Fruit fly (Drosophila melanogaster) whole organism, wandering third instar larva: Measurements from ENCODE around the gene Vps26.

Source experiments
- Abd-B ChIP-seq: fragments of >200 bp; optimal IDR thresholded peaks from 2 replicates; lab custom pipeline; 2017; ENCODE audit warnings: missing biosample characterization, missing genetic modification characterization
- CG32264 ChIP-seq: fragments of 200-800 bp; sonication (Bioruptor generic); optimal IDR thresholded peaks from 2 replicates; lab custom pipeline; 2016; ENCODE audit warnings: missing biosample characterization, missing genetic modification characterization
- CG9705 ChIP-seq: fragments of 200-800 bp; sonication (Bioruptor generic); optimal IDR thresholded peaks from 2 replicates; lab custom pipeline; 2018; ENCODE audit warnings: missing biosample characterization, mild to moderate bottlenecking, missing genetic modification characterization
- CrebA ChIP-seq: fragments of 200-800 bp; sonication (Bioruptor generic); optimal IDR thresholded peaks from 2 replicates; lab custom pipeline; 2016; ENCODE audit warnings: missing biosample characterization, mild to moderate bottlenecking, missing genetic modification characterization, borderline replicate concordance
- Dfd ChIP-seq: fragments of >200 bp; optimal IDR thresholded peaks from 2 replicates; lab custom pipeline; 2017; ENCODE audit warnings: missing biosample characterization, missing genetic modification characterization
- Dif ChIP-seq: fragments of 200-275, 200-300 bp; sonication (Bioruptor generic); optimal IDR thresholded peaks from 2 replicates; lab custom pipeline; 2018; ENCODE audit warnings: missing biosample characterization, missing genetic modification characterization; ENCODE audit not compliant: partially characterized antibody
- GATAd ChIP-seq: sonication (Bioruptor generic); optimal IDR thresholded peaks from 2 replicates; lab custom pipeline; 2016; ENCODE audit warnings: missing biosample characterization, missing genetic modification characterization
- HLH106 ChIP-seq: fragments of 200-800 bp; optimal IDR thresholded peaks from 3 replicates; lab custom pipeline; 2019; ENCODE audit warnings: missing biosample characterization, mild to moderate bottlenecking, missing genetic modification characterization, moderate library complexity
- Hnf4 ChIP-seq: fragments of 200-800 bp; sonication (Bioruptor generic); optimal IDR thresholded peaks from 2 replicates; lab custom pipeline; 2016; ENCODE audit warnings: missing biosample characterization, mild to moderate bottlenecking, missing genetic modification characterization
- Hr78 ChIP-seq: fragments of >200 bp; optimal IDR thresholded peaks from 2 replicates; lab custom pipeline; 2017; ENCODE audit warnings: missing biosample characterization, missing genetic modification characterization
- Hr83 ChIP-seq: fragments of 200-300 bp; sonication (Bioruptor generic); optimal IDR thresholded peaks from 2 replicates; lab custom pipeline; 2016; ENCODE audit warnings: missing biosample characterization, mild to moderate bottlenecking, missing genetic modification characterization, moderate library complexity; ENCODE audit not compliant: poor library complexity, severe bottlenecking
- Jra ChIP-seq: sonication (Bioruptor generic); optimal IDR thresholded peaks from 2 replicates; lab custom pipeline; 2016; ENCODE audit warnings: missing biosample characterization, missing genetic modification characterization
- Mio ChIP-seq: sonication (Bioruptor generic); optimal IDR thresholded peaks from 2 replicates; lab custom pipeline; 2016; ENCODE audit warnings: missing biosample characterization, missing genetic modification characterization
- Myc ChIP-seq: fragments of >200 bp; optimal IDR thresholded peaks from 2 replicates; lab custom pipeline; 2017
- N ChIP-seq: fragments of >200 bp; optimal IDR thresholded peaks from 2 replicates; lab custom pipeline; 2018; ENCODE audit warnings: missing biosample characterization, missing external identifiers, missing genetic modification characterization
- OdsH ChIP-seq: fragments of 200-800 bp; sonication (Bioruptor generic); optimal IDR thresholded peaks from 2 replicates; lab custom pipeline; 2016; ENCODE audit warnings: missing biosample characterization, mild to moderate bottlenecking, missing genetic modification characterization
- Rel ChIP-seq, 2 experiments: fragments of 200-800 bp; sonication (Bioruptor generic) in 1 of 2; optimal IDR thresholded peaks; 2 replicates in 1 of 2; 3 replicates in 1 of 2; lab custom pipeline; 2016 to 2019; ENCODE audit warnings: mild to moderate bottlenecking in 2 of 2, missing biosample characterization in 2 of 2, missing genetic modification characterization in 2 of 2, moderate library complexity in 1 of 2
- Sp1 ChIP-seq: fragments of 200-800 bp; sonication (Bioruptor generic); optimal IDR thresholded peaks from 3 replicates; lab custom pipeline; 2019; ENCODE audit warnings: missing biosample characterization, mild to moderate bottlenecking, missing genetic modification characterization, moderate library complexity
- Vsx2 ChIP-seq: fragments of 200-300, 225-300 bp; sonication (Bioruptor generic); optimal IDR thresholded peaks from 2 replicates; lab custom pipeline; 2018; ENCODE audit warnings: missing biosample characterization, missing genetic modification characterization; ENCODE audit not compliant: partially characterized antibody
- br ChIP-seq: fragments of 200-800 bp; sonication (Bioruptor generic); optimal IDR thresholded peaks from 2 replicates; lab custom pipeline; 2016; ENCODE audit warnings: missing biosample characterization, missing genetic modification characterization
- brk ChIP-seq: fragments of 200-800 bp; sonication (Bioruptor generic); optimal IDR thresholded peaks from 2 replicates; lab custom pipeline; 2016; ENCODE audit warnings: missing biosample characterization, mild to moderate bottlenecking, missing genetic modification characterization
- dl ChIP-seq, 2 experiments: fragments of 175-275, 200-275 bp in 1 of 2; fragments of 200-275 bp in 1 of 2; sonication (Bioruptor generic); optimal IDR thresholded peaks; lab custom pipeline; 2018; ENCODE audit warnings: mild to moderate bottlenecking in 2 of 2, missing biosample characterization in 2 of 2, missing genetic modification characterization in 2 of 2, moderate library complexity in 2 of 2; ENCODE audit not compliant: partially characterized antibody in 2 of 2, insufficient read depth in 1 of 2
- dmrt93B ChIP-seq: fragments of 200-800 bp; sonication (Bioruptor generic); optimal IDR thresholded peaks from 2 replicates; lab custom pipeline; 2018; ENCODE audit warnings: missing biosample characterization, mild to moderate bottlenecking, missing genetic modification characterization
- dsf ChIP-seq: sonication (Bioruptor generic); optimal IDR thresholded peaks from 2 replicates; lab custom pipeline; 2016; ENCODE audit warnings: missing biosample characterization, missing genetic modification characterization, borderline replicate concordance
- ey ChIP-seq: fragments of 200-800 bp; sonication (Bioruptor generic); optimal IDR thresholded peaks from 2 replicates; lab custom pipeline; 2016; ENCODE audit warnings: missing biosample characterization, missing genetic modification characterization
- foxo ChIP-seq, 2 experiments: fragments of 200-800 bp; sonication (Bioruptor generic); optimal IDR thresholded peaks; 2 replicates in 1 of 2; 3 replicates in 1 of 2; lab custom pipeline; 2016 to 2017; ENCODE audit warnings: missing biosample characterization in 2 of 2, missing genetic modification characterization in 2 of 2
- fru ChIP-seq: fragments of 200-800 bp; sonication (Bioruptor generic); optimal IDR thresholded peaks from 3 replicates; lab custom pipeline; 2016; ENCODE audit warnings: missing biosample characterization, mild to moderate bottlenecking, missing genetic modification characterization
- h ChIP-seq: fragments of 200-800 bp; sonication (Bioruptor generic); optimal IDR thresholded peaks from 3 replicates; lab custom pipeline; 2016; ENCODE audit warnings: missing biosample characterization, mild to moderate bottlenecking, missing genetic modification characterization
- jim ChIP-seq: fragments of 175-275, 200-325 bp; sonication (Bioruptor generic); optimal IDR thresholded peaks from 2 replicates; lab custom pipeline; 2016; ENCODE audit warnings: missing biosample characterization, mild to moderate bottlenecking, missing genetic modification characterization
- lola ChIP-seq: fragments of >200 bp; optimal IDR thresholded peaks from 2 replicates; lab custom pipeline; 2017; ENCODE audit warnings: missing biosample characterization, missing genetic modification characterization
- pan ChIP-seq: fragments of >200 bp; optimal IDR thresholded peaks from 2 replicates; lab custom pipeline; 2017
- psq ChIP-seq: fragments of 200-800 bp; sonication (Bioruptor generic); optimal IDR thresholded peaks from 3 replicates; lab custom pipeline; 2017; ENCODE audit warnings: missing biosample characterization, mild to moderate bottlenecking, missing genetic modification characterization, moderate library complexity
- rgr ChIP-seq: fragments of 200-800 bp; sonication (Bioruptor generic); optimal IDR thresholded peaks from 3 replicates; lab custom pipeline; 2016; ENCODE audit warnings: missing biosample characterization, mild to moderate bottlenecking, missing genetic modification characterization
- sage ChIP-seq: fragments of 200-800 bp; sonication (Bioruptor generic); optimal IDR thresholded peaks from 2 replicates; lab custom pipeline; 2016; ENCODE audit warnings: missing biosample characterization, mild to moderate bottlenecking, missing genetic modification characterization
- sv ChIP-seq: fragments of 200-800 bp; sonication (Bioruptor generic); optimal IDR thresholded peaks from 3 replicates; lab custom pipeline; 2016; ENCODE audit warnings: missing biosample characterization, missing genetic modification characterization
- tai ChIP-seq: sonication (Bioruptor generic); optimal IDR thresholded peaks from 2 replicates; lab custom pipeline; 2016; ENCODE audit warnings: missing biosample characterization, missing genetic modification characterization
- usp ChIP-seq: fragments of >200 bp; optimal IDR thresholded peaks from 2 replicates; lab custom pipeline; 2017; ENCODE audit warnings: missing biosample characterization, missing genetic modification characterization
- woc ChIP-seq: sonication (Bioruptor generic); optimal IDR thresholded peaks from 2 replicates; lab custom pipeline; 2016; ENCODE audit warnings: missing biosample characterization, mild to moderate bottlenecking, missing genetic modification characterization

Vps26 gene

DNA sequence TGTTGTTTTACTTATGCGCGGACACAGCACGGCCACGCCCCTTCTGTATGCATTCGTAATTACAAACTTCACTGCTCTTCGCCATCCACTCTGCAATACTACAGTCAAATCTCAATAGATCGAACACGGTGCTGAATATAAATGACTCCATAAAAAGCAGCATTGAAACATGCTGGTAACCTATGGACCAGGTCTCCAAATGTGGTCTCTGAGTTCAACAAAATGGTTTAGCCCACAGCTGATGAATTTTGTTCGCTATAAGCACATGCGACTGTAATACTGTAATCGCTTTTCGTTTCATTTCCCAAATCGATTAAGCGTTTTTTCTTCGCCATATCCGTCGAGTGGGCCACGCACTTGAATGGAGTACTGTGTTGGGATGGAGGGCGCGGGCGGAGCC lies 23.7 kb downstream of the Vps26 start:
- peak; percentile 54 for TF ChIP-seq ey
- TF ChIP-seq rgr (GFP tag; lab: Kevin White, UChicago): no peak
- no peak for TF ChIP-seq sage
- peak; percentile 45 for TF ChIP-seq fru
- no peak for TF ChIP-seq Rel (GFP tag; optimal IDR thresholded peaks at IDR 0.05; lab: Kevin White, UChicago)
- no peak for TF ChIP-seq Rel (tag; optimal IDR thresholded peaks at IDR 0.05; lab: Kevin White, UChicago)
- no peak for TF ChIP-seq Abd-B
- no peak for TF ChIP-seq Dfd (GFP tag; lab: Kevin White, UChicago)
- no peak for TF ChIP-seq lola (GFP tag; lab: Kevin White, UChicago)
- peak; percentile 43 for TF ChIP-seq Sp1 (GFP tag; lab: Kevin White, UChicago)
- TF ChIP-seq HLH106 (tag; lab: Kevin White, UChicago): peak; percentile 31
- no peak for TF ChIP-seq Hnf4 (GFP tag; lab: Kevin White, UChicago)
- no peak for TF ChIP-seq tai (GFP tag; lab: Kevin White, UChicago)
- no peak for TF ChIP-seq Hr78
- TF ChIP-seq psq: no peak
- no peak for TF ChIP-seq CG32264 (GFP tag; lab: Kevin White, UChicago)
- TF ChIP-seq br (GFP tag; lab: Kevin White, UChicago): no peak
- TF ChIP-seq Jra (GFP tag; lab: Kevin White, UChicago): no peak
- no peak for TF ChIP-seq dl (GFP tag; optimal IDR thresholded peaks at IDR 0.05; lab: Kevin White, UChicago; ENCODE audit: insufficient read depth in 1 of 2, partially characterized antibody in 2 of 2)
- no peak for TF ChIP-seq OdsH (GFP tag; lab: Kevin White, UChicago)
- no peak for TF ChIP-seq Mio
- TF ChIP-seq sv: no peak
- no peak for TF ChIP-seq brk (GFP tag; lab: Kevin White, UChicago)
- TF ChIP-seq h (GFP tag; lab: Kevin White, UChicago): peak; percentile 56
- no peak for TF ChIP-seq usp (GFP tag; lab: Kevin White, UChicago)
- TF ChIP-seq pan: no peak
- TF ChIP-seq foxo (GFP tag; optimal IDR thresholded peaks at IDR 0.05; lab: Kevin White, UChicago): peak in 1 of 2 experiments; percentile 60
- TF ChIP-seq jim: no peak

DNA sequence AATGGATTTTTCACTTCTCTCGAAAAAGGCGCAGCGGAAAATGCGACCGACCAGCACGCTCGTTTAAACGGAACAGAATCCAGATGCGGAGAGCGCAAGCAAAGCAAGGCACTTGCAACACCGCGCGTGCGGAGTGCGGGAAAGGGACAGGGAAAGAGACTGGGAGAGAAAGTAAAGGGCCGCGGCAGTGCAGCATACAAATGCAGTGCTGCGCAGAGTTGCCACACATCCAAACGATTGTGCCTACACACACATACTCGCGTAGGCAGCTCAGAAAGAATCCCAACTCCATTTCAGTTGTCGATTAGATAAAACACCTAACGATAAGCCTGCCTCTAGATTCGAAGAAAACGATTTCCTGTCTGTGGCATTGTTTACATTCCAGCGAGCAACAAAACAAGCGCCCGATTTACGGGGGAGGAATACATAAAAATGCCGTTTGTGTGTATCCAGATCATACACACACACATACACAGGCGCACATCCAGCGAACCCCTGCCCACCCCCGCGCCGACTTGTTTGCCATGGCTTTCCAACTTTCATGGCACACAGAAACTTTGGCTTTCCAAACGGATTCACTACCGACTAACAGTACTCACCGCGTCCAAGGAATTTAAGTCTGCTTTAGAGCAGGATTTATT lies 25.9 kb downstream of the Vps26 start:
- TF ChIP-seq N (GFP tag; lab: Kevin White, UChicago): peak; percentile 55
- TF ChIP-seq woc (GFP tag; lab: Kevin White, UChicago): no peak
- peak; percentile 35 for TF ChIP-seq Dif

DNA sequence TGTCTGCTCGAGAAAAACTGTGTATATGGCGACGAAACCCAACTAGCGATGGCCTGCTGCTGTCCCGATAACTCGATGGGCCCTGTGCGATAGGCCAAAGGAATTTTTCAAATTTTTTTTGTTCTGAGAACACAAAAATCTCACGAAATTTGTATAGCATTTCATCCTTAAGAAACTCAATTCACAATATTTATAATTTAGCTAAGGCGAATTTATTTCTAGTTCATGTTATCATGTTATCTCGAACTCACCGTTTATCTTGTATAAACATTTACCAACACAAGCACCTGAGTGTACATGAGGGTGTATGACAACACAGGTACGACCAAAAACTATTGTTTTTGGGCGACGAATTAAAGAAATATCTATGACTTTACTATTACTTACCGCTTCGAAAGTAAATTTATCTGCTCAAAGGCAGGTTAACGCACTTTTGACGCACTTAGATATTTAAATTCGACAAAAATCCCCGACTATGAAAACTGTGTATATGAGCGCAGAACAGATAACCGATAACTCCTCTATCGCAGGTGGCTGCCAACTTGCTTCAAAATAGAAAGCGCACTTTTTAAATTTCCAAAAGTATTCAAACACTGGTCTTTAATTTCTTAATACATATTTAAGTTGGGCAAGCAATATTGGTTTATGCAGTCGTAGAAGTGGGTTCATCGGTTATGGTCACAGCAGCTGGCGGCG lies 26.6 kb downstream of the Vps26 start, which contains the start of gene arm:
Gene arm, minus strand, starts transcription at position 524 of the 696 bp plus-strand sequence.
- TF ChIP-seq pan (no peak), Hr83 (GFP tag; lab: Kevin White, UChicago) (no peak), ey (peak; percentile 37), CG32264 (GFP tag; lab: Kevin White, UChicago) (no peak), CrebA (GFP tag; lab: Kevin White, UChicago) (no peak), jim (no peak), fru (no peak), Hr78 (no peak), br (GFP tag; lab: Kevin White, UChicago) (peak; percentile 14), sv (no peak), Myc (no peak), foxo (GFP tag; optimal IDR thresholded peaks at IDR 0.05; lab: Kevin White, UChicago) (peak in 1 of 2 experiments; percentile 19), Dif (no peak), rgr (GFP tag; lab: Kevin White, UChicago) (peak; percentile 47), usp (GFP tag; lab: Kevin White, UChicago) (no peak), Jra (GFP tag; lab: Kevin White, UChicago) (peak; percentile 41), Sp1 (GFP tag; lab: Kevin White, UChicago) (no peak), Vsx2 (GFP tag; lab: Kevin White, UChicago) (no peak), Dfd (GFP tag; lab: Kevin White, UChicago) (no peak), HLH106 (tag; lab: Kevin White, UChicago) (peak; percentile 15), psq (peak; percentile 1), Rel (GFP tag; optimal IDR thresholded peaks at IDR 0.05; lab: Kevin White, UChicago) (no peak), Rel (tag; optimal IDR thresholded peaks at IDR 0.05; lab: Kevin White, UChicago) (peak; percentile 98), dmrt93B (GFP tag; lab: Kevin White, UChicago) (no peak), dsf (GFP tag; lab: Kevin White, UChicago) (no peak), Abd-B (no peak), woc (GFP tag; lab: Kevin White, UChicago) (no peak), brk (GFP tag; lab: Kevin White, UChicago) (no peak), lola (GFP tag; lab: Kevin White, UChicago) (no peak), CG9705 (GFP tag; lab: Kevin White, UChicago) (no peak), tai (GFP tag; lab: Kevin White, UChicago) (no peak), h (GFP tag; lab: Kevin White, UChicago) (peak; percentile 8), dl (GFP tag; optimal IDR thresholded peaks at IDR 0.05; lab: Kevin White, UChicago; ENCODE audit: insufficient read depth in 1 of 2, partially characterized antibody in 2 of 2) (no peak), OdsH (GFP tag; lab: Kevin White, UChicago) (no peak), Hnf4 (GFP tag; lab: Kevin White, UChicago) (peak; percentile 2), GATAd (GFP tag; lab: Kevin White, UChicago) (no peak), Mio (no peak), N (GFP tag; lab: Kevin White, UChicago) (no peak), sage (no peak)
